Worm (Caenorhabditis elegans) whole organism, young adult: ENCODE results near the gene str-112.

Source experiments
- B0019.2 ChIP-seq: fragments of 200-800 bp; sonication (Bioruptor generic); conservative IDR thresholded peaks from 2 replicates; pipeline ENCODE4 v1.3.6; 2022; ENCODE audit warnings: missing genetic modification reagents, missing genetic modification characterization, missing compliant biosample characterization
- C17E4.6 ChIP-seq: fragments of 200-800 bp; sonication (Bioruptor generic); IDR thresholded peaks from 2 replicates; pipeline ENCODE4 v1.3.6; 2022; ENCODE audit warnings: missing genetic modification reagents, missing genetic modification characterization, missing compliant biosample characterization
- D2030.7 ChIP-seq: fragments of 200-800 bp; sonication (Bioruptor generic); IDR thresholded peaks from 2 replicates; pipeline ENCODE4 v1.3.6; 2022; ENCODE audit warnings: missing genetic modification reagents, missing genetic modification characterization, missing compliant biosample characterization
- F10E7.11 ChIP-seq: sonication (generic microtip); optimal IDR thresholded peaks from 2 replicates; lab custom pipeline; 2017; ENCODE audit warnings: mild to moderate bottlenecking, missing genetic modification characterization, moderate library complexity, missing compliant biosample characterization
- F22D6.2 ChIP-seq: sonication (generic microtip); optimal IDR thresholded peaks from 2 replicates; lab custom pipeline; 2016; ENCODE audit warnings: mild to moderate bottlenecking, missing genetic modification characterization, missing compliant biosample characterization
- K11D2.4 ChIP-seq: fragments of 200-800 bp; sonication (Bioruptor generic); IDR thresholded peaks from 2 replicates; pipeline ENCODE4 v1.3.6; 2022; ENCODE audit warnings: missing genetic modification reagents, missing genetic modification characterization, missing compliant biosample characterization
- K12H6.12 ChIP-seq: fragments of 200-800 bp; sonication (Bioruptor generic); optimal IDR thresholded peaks from 2 replicates; lab custom pipeline; 2018; ENCODE audit warnings: mild to moderate bottlenecking, missing genetic modification characterization, missing compliant biosample characterization
- Y53F4B.3 ChIP-seq: fragments of 200-800 bp; sonication (Bioruptor generic); IDR thresholded peaks from 2 replicates; pipeline ENCODE4 v1.3.6; 2022; ENCODE audit warnings: missing genetic modification reagents, missing genetic modification characterization, missing compliant biosample characterization
- Y95B8A.8 ChIP-seq: fragments of 200-800 bp; sonication (Bioruptor generic); IDR thresholded peaks from 2 replicates; pipeline ENCODE4 v1.3.6; 2022; ENCODE audit warnings: missing genetic modification reagents, missing genetic modification characterization, missing compliant biosample characterization
- ama-1 ChIP-seq, 3 experiments: fragments of 150-350 bp in 1 of 3; sonication (generic microtip) in 2 of 3; optimal IDR thresholded peaks; 2 replicates each; lab custom pipeline; 2014 to 2018; ENCODE audit warnings: missing biosample characterization in 2 of 3, missing genetic modification characterization in 2 of 3, missing genetic modification reagents in 2 of 3
- atf-7 ChIP-seq: sonication (generic microtip); optimal IDR thresholded peaks from 2 replicates; lab custom pipeline; 2017; ENCODE audit warnings: mild to moderate bottlenecking, missing genetic modification characterization, missing compliant biosample characterization
- attf-6 ChIP-seq: fragments of 200-800 bp; sonication (Bioruptor generic); IDR thresholded peaks from 2 replicates; pipeline ENCODE4 v1.3.6; 2022; ENCODE audit warnings: missing genetic modification reagents, missing genetic modification characterization, missing compliant biosample characterization
- bed-1 ChIP-seq: fragments of 200-800 bp; sonication (Bioruptor generic); IDR thresholded peaks from 2 replicates; pipeline ENCODE4 v1.3.6; 2022; ENCODE audit warnings: missing genetic modification reagents, missing genetic modification characterization, missing compliant biosample characterization
- cebp-1 ChIP-seq, 2 experiments: fragments of 200-800 bp in 1 of 2; sonication (Bioruptor generic) in 1 of 2; sonication (generic microtip) in 1 of 2; IDR thresholded peaks in 1 of 2; optimal IDR thresholded peaks in 1 of 2; 2 replicates each; pipeline versions ENCODE4 v1.3.6 to Lab custom; 2017 to 2022; ENCODE audit warnings: missing compliant biosample characterization in 2 of 2, missing genetic modification characterization in 2 of 2, mild to moderate bottlenecking in 1 of 2, missing genetic modification reagents in 1 of 2, moderate library complexity in 1 of 2
- cebp-2 ChIP-seq: fragments of 200-800 bp; sonication (Bioruptor generic); IDR thresholded peaks from 2 replicates; pipeline ENCODE4 v1.3.6; 2022; ENCODE audit warnings: missing genetic modification characterization, missing compliant biosample characterization
- ceh-100 ChIP-seq: fragments of 200-800 bp; sonication (Bioruptor generic); IDR thresholded peaks from 2 replicates; pipeline ENCODE4 v1.3.6; 2022; ENCODE audit warnings: missing genetic modification reagents, missing genetic modification characterization, missing compliant biosample characterization
- ceh-40 ChIP-seq: fragments of 200-800 bp; sonication (Bioruptor generic); IDR thresholded peaks from 2 replicates; pipeline ENCODE4 v1.3.6; 2022; ENCODE audit warnings: missing genetic modification characterization, missing compliant biosample characterization
- die-1 ChIP-seq: sonication (generic microtip); optimal IDR thresholded peaks from 2 replicates; lab custom pipeline; 2016; ENCODE audit warnings: missing genotype, mild to moderate bottlenecking, missing genetic modification characterization, missing compliant biosample characterization
- dox-1 ChIP-seq: fragments of 200-800 bp; sonication (Bioruptor generic); IDR thresholded peaks from 2 replicates; pipeline ENCODE4 v1.3.6; 2022; ENCODE audit warnings: missing genetic modification reagents, missing genetic modification characterization, missing compliant biosample characterization
- dpff-1 ChIP-seq: sonication (generic microtip); optimal IDR thresholded peaks from 2 replicates; lab custom pipeline; 2017; ENCODE audit warnings: mild to moderate bottlenecking, missing genetic modification characterization, missing compliant biosample characterization
- egl-18 ChIP-seq: fragments of 200-800 bp; sonication (Bioruptor generic); IDR thresholded peaks from 2 replicates; pipeline ENCODE4 v1.3.6; 2022; ENCODE audit warnings: missing genetic modification reagents, missing genetic modification characterization, missing compliant biosample characterization
- ekl-4 ChIP-seq: fragments of 200-800 bp; sonication (Bioruptor generic); IDR thresholded peaks from 2 replicates; pipeline ENCODE4 v1.3.6; 2022; ENCODE audit warnings: missing genetic modification reagents, missing genetic modification characterization, missing compliant biosample characterization
- gei-17 ChIP-seq: fragments of 200-800 bp; sonication (Bioruptor generic); optimal IDR thresholded peaks from 2 replicates; lab custom pipeline; 2018; ENCODE audit warnings: mild to moderate bottlenecking, missing genetic modification characterization, missing compliant biosample characterization
- him-1 ChIP-seq: sonication (generic microtip); optimal IDR thresholded peaks from 2 replicates; lab custom pipeline; 2016; ENCODE audit warnings: missing genotype, missing genetic modification reagents, missing genetic modification characterization, missing compliant biosample characterization
- hmg-20 ChIP-seq: fragments of 200-800 bp; sonication (Bioruptor generic); IDR thresholded peaks from 2 replicates; pipeline ENCODE4 v1.3.6; 2022; ENCODE audit warnings: missing genetic modification reagents, missing genetic modification characterization, missing compliant biosample characterization
- hrde-1 ChIP-seq: sonication (generic microtip); optimal IDR thresholded peaks from 2 replicates; lab custom pipeline; 2016; ENCODE audit warnings: missing genetic modification characterization, mild to moderate bottlenecking, missing compliant biosample characterization, moderate library complexity, missing genotype, missing genetic modification reagents, borderline replicate concordance
- lin-26 ChIP-seq: fragments of 200-800 bp; sonication (Bioruptor generic); IDR thresholded peaks from 2 replicates; pipeline ENCODE4 v1.3.6; 2022; ENCODE audit warnings: missing genetic modification reagents, missing genetic modification characterization, missing compliant biosample characterization
- lin-40 ChIP-seq: sonication (generic microtip); optimal IDR thresholded peaks from 2 replicates; lab custom pipeline; 2016; ENCODE audit warnings: missing genetic modification characterization, mild to moderate bottlenecking, missing compliant biosample characterization, missing genotype, missing genetic modification reagents
- lsl-1 ChIP-seq: fragments of 200-800 bp; sonication (Bioruptor generic); optimal IDR thresholded peaks from 2 replicates; lab custom pipeline; 2018; ENCODE audit warnings: mild to moderate bottlenecking, missing genetic modification characterization, moderate library complexity, missing compliant biosample characterization
- madf-8 ChIP-seq: fragments of 200-800 bp; sonication (Bioruptor generic); conservative IDR thresholded peaks from 2 replicates; pipeline ENCODE4 v1.3.6; 2022; ENCODE audit warnings: missing genetic modification reagents, missing genetic modification characterization, missing compliant biosample characterization
- mes-4 ChIP-seq: sonication (generic microtip); optimal IDR thresholded peaks from 2 replicates; lab custom pipeline; 2016; ENCODE audit warnings: missing genotype, missing genetic modification characterization, missing compliant biosample characterization
- nfyb-1 ChIP-seq: fragments of 200-800 bp; sonication (Bioruptor generic); IDR thresholded peaks from 2 replicates; pipeline ENCODE4 v1.3.6; 2022; ENCODE audit warnings: missing genetic modification reagents, missing genetic modification characterization, missing compliant biosample characterization
- nhr-80 ChIP-seq: sonication (generic microtip); optimal IDR thresholded peaks from 2 replicates; lab custom pipeline; 2016; ENCODE audit warnings: missing genetic modification characterization, missing compliant biosample characterization
- pbrm-1 ChIP-seq: fragments of 200-800 bp; sonication (Bioruptor generic); IDR thresholded peaks from 2 replicates; pipeline ENCODE4 v1.3.6; 2022; ENCODE audit warnings: missing genetic modification reagents, missing genetic modification characterization, missing compliant biosample characterization
- rcor-1 ChIP-seq: fragments of 200-800 bp; sonication (Bioruptor generic); IDR thresholded peaks from 2 replicates; pipeline ENCODE4 v1.3.6; 2022; ENCODE audit warnings: missing genetic modification reagents, missing genetic modification characterization, missing compliant biosample characterization
- rec-8 ChIP-seq, 2 experiments: sonication (generic microtip); optimal IDR thresholded peaks; 2 replicates each; lab custom pipeline; 2016; ENCODE audit warnings: mild to moderate bottlenecking in 2 of 2, missing genetic modification characterization in 2 of 2, missing genetic modification reagents in 2 of 2, missing genotype in 2 of 2, missing biosample characterization in 1 of 2, missing compliant biosample characterization in 1 of 2, moderate library complexity in 1 of 2
- snpc-3.4 ChIP-seq: sonication (generic microtip); optimal IDR thresholded peaks from 2 replicates; lab custom pipeline; 2017; ENCODE audit warnings: missing genetic modification characterization, mild to moderate bottlenecking, missing compliant biosample characterization, antibody characterized with exemption, moderate library complexity, missing genotype, missing genetic modification reagents
- tbp1 ChIP-seq: fragments of 200-800 bp; sonication (Bioruptor generic); optimal IDR thresholded peaks from 2 replicates; lab custom pipeline; 2018; ENCODE audit warnings: mild to moderate bottlenecking, missing genetic modification characterization, missing compliant biosample characterization
- unc-130 ChIP-seq: sonication (generic microtip); optimal IDR thresholded peaks from 2 replicates; lab custom pipeline; 2016; ENCODE audit warnings: missing genetic modification reagents, missing genetic modification characterization, missing compliant biosample characterization
- xnd-1 ChIP-seq: sonication (generic microtip); optimal IDR thresholded peaks from 2 replicates; lab custom pipeline; 2016; ENCODE audit warnings: missing genotype, missing genetic modification reagents, missing genetic modification characterization, missing compliant biosample characterization
- zim-3 ChIP-seq: sonication (generic microtip); optimal IDR thresholded peaks from 2 replicates; lab custom pipeline; 2017; ENCODE audit warnings: mild to moderate bottlenecking, missing genetic modification characterization, moderate library complexity, missing compliant biosample characterization
- ztf-18 ChIP-seq: sonication (generic microtip); optimal IDR thresholded peaks from 2 replicates; lab custom pipeline; 2016; ENCODE audit warnings: missing genotype, mild to moderate bottlenecking, missing genetic modification characterization, missing compliant biosample characterization
- ztf-26 ChIP-seq: sonication (generic microtip); optimal IDR thresholded peaks from 2 replicates; lab custom pipeline; 2017; ENCODE audit warnings: missing genetic modification characterization, missing compliant biosample characterization
- ztf-28 ChIP-seq: fragments of 200-800 bp; sonication (Bioruptor generic); IDR thresholded peaks from 2 replicates; pipeline ENCODE4 v1.3.6; 2022; ENCODE audit warnings: missing genetic modification reagents, missing genetic modification characterization, missing compliant biosample characterization
- ztf-3 ChIP-seq: fragments of 200-800 bp; sonication (Bioruptor generic); optimal IDR thresholded peaks from 2 replicates; lab custom pipeline; 2018; ENCODE audit warnings: mild to moderate bottlenecking, missing genetic modification characterization, missing compliant biosample characterization

str-112 gene

DNA sequence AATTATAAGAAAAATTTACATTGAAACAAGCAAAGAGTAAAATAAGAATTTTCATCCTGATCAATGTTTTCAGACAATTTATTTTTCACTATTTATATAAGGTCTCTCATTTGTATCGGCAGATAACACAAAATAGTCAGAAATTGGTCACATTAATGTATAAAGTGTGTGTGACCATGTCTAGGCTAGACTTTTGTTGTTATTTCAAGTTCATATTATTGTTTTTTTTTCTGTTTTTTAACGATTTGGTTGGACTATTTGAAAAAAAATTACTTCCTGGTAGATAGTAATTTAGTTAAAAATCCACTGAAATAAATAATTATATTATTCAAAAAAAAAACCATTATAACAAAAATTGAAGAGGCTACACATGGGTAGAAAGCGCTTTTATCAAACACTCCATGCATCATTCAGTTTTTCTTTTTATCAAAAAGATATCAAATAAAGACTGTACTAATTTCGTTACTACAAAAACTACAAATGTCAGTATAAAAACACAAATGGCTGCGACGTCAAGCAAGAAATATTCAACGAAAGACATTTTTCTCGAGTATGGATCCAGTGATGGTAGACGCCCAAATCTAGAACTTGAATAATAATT lies 7.1 kb upstream of the str-112 start, which contains the start of gene ugt-37:
ugt-37 (minus strand) TSS at position 69 of the 601 bp plus-strand sequence.
- TF ChIP-seq D2030.7 (no peak), dpff-1 (tag; lab: Kevin White, UChicago) (no peak), F10E7.11 (no peak), ztf-18 (tag; lab: Kevin White, UChicago) (no peak), ztf-26 (tag; lab: Kevin White, UChicago) (no peak), attf-6 (GFP tag; lab: Robert Waterston, UW) (no peak), lin-40 (tag; lab: Kevin White, UChicago) (no peak), tbp1 (GFP tag; lab: Kevin White, UChicago) (no peak), F22D6.2 (tag; lab: Kevin White, UChicago) (no peak), ceh-40 (GFP tag; lab: Robert Waterston, UW) (no peak), ztf-3 (GFP tag; lab: Kevin White, UChicago) (no peak), egl-18 (GFP tag; lab: Robert Waterston, UW) (no peak), bed-1 (GFP tag; lab: Robert Waterston, UW) (no peak), nfyb-1 (GFP tag; lab: Robert Waterston, UW) (no peak), rcor-1 (GFP tag; lab: Robert Waterston, UW) (no peak), K12H6.12 (no peak)

DNA sequence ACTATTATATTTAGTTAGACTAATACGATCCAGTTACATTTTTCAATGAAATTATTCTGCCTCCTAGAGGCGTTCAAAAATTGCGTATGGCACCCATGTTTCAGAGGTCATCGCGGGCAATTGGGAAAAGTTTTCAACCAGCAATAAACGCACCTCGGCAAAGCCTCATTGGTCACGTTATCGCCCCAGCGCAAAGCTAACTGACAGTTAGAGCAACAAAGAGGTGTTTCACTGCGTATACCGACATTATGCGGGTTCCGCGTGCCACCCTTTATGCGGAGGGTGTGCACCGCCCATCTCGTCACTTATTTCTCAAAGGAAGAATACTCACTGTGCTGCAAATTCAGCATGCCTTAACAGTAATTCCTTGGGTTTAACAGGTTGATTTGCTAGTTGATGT lies 4.4 kb upstream of the str-112 start:
- no peak for TF ChIP-seq ama-1 (optimal IDR thresholded peaks at IDR 0.05; lab: Kevin White, UChicago)
- no peak for TF ChIP-seq ama-1 (GFP tag; optimal IDR thresholded peaks at IDR 0.05; lab: Kevin White, UChicago)
- TF ChIP-seq ceh-100 (GFP tag; lab: Robert Waterston, UW) = 0 out of 2 replicates have a peak, but pooled peaks have one; percentile 29
- TF ChIP-seq zim-3 = peak; percentile 14
- peak in 1 of 2 experiments; percentile 3 for TF ChIP-seq rec-8 (tag; optimal IDR thresholded peaks at IDR 0.05; lab: Kevin White, UChicago)
- peak; percentile 76 for TF ChIP-seq snpc-3.4 (tag; lab: Kevin White, UChicago)
- TF ChIP-seq pbrm-1 (GFP tag; lab: Robert Waterston, UW) = peak; percentile 92
- TF ChIP-seq gei-17 = no peak
- TF ChIP-seq lin-26 = peak; percentile 75
- TF ChIP-seq Y95B8A.8 (GFP tag; lab: Robert Waterston, UW) = 0 out of 2 replicates have a peak, but pooled peaks have one; percentile 29
- peak; percentile 93 for TF ChIP-seq D2030.7
- TF ChIP-seq dpff-1 (tag; lab: Kevin White, UChicago) = no peak
- peak; percentile 68 for TF ChIP-seq lsl-1
- peak; percentile 14 for TF ChIP-seq nhr-80 (tag; lab: Kevin White, UChicago)
- peak; percentile 52 for TF ChIP-seq madf-8 (GFP tag; lab: Robert Waterston, UW)
- TF ChIP-seq Y53F4B.3 (GFP tag; lab: Robert Waterston, UW) = no peak
- TF ChIP-seq hrde-1 (tag; lab: Kevin White, UChicago) = peak; percentile 9
- no peak for TF ChIP-seq die-1 (tag; lab: Kevin White, UChicago)
- TF ChIP-seq B0019.2 (GFP tag; lab: Robert Waterston, UW) = 0 out of 2 replicates have a peak, but pooled peaks have one; percentile 50
- peak; percentile 5 for TF ChIP-seq unc-130 (GFP tag; lab: Kevin White, UChicago)
- TF ChIP-seq ztf-28 (GFP tag; lab: Robert Waterston, UW) = 0 out of 2 replicates have a peak, but pooled peaks have one; percentile 47
- peak; percentile 89 for TF ChIP-seq nfyb-1 (GFP tag; lab: Robert Waterston, UW)
- 0 out of 2 replicates have a peak, but pooled peaks have one; percentile 27 for TF ChIP-seq cebp-2
- peak; percentile 35 for TF ChIP-seq xnd-1 (tag; lab: Kevin White, UChicago)
- no peak for TF ChIP-seq K11D2.4
- no peak; the same call in 1 of the 2 replicates for TF ChIP-seq dox-1
- peak; percentile 47; the same call in 1 of the 2 replicates for TF ChIP-seq hmg-20 (GFP tag; lab: Robert Waterston, UW)
- no peak for TF ChIP-seq cebp-1 (GFP tag; IDR thresholded peaks at IDR 0.05; lab: Robert Waterston, UW)
- TF ChIP-seq cebp-1 (tag; optimal IDR thresholded peaks at IDR 0.05; lab: Kevin White, UChicago) = no peak
- no peak for TF ChIP-seq mes-4 (tag; lab: Kevin White, UChicago)
- TF ChIP-seq ekl-4 (GFP tag; lab: Robert Waterston, UW) = 0 out of 2 replicates have a peak, but pooled peaks have one; percentile 58
- peak; percentile 95 for TF ChIP-seq him-1 (tag; lab: Kevin White, UChicago)
- TF ChIP-seq C17E4.6 (GFP tag; lab: Robert Waterston, UW) = 0 out of 2 replicates have a peak, but pooled peaks have one; percentile 47
- peak; percentile 25 for TF ChIP-seq atf-7
